Worm (Caenorhabditis elegans): ENCODE results near the gene nhr-171.

The nhr-171 gene

ce11 chrV:7547479-7547878 lies 35.9 kb downstream of the nhr-171 start, which contains the start of gene ftn-1:
TSS of gene ftn-1 (minus strand) at chrV:7547579.
- no peak for TF ChIP-seq ZK546.5 (tag; optimal IDR thresholded peaks at IDR 0.05)
- TF ChIP-seq nhr-237 (tag; optimal IDR thresholded peaks at IDR 0.05): no peak
- TF ChIP-seq egl-27 (tag; optimal IDR thresholded peaks at IDR 0.05): no peak
- TF ChIP-seq R02D3.7 (tag; optimal IDR thresholded peaks at IDR 0.05): no peak
- TF ChIP-seq F13H6.1 (tag; optimal IDR thresholded peaks at IDR 0.05): no peak

ce11 chrV:7548017-7548416 lies 36.5 kb downstream of the nhr-171 start:
- TF ChIP-seq sma-9 (GFP tag; optimal IDR thresholded peaks at IDR 0.05) (peak; percentile 52), sma-9 (tag; optimal IDR thresholded peaks at IDR 0.05) (no peak), nhr-23 (tag; optimal IDR thresholded peaks at IDR 0.05) (no peak)

- TF ChIP-seq ztf-11 (tag; optimal IDR thresholded peaks at IDR 0.05): no peak
- TF ChIP-seq nhr-6 (tag; optimal IDR thresholded peaks at IDR 0.05): no peak
- no peak for TF ChIP-seq unc-55 (GFP tag; optimal IDR thresholded peaks at IDR 0.05)
- TF ChIP-seq R02D3.7 (tag; optimal IDR thresholded peaks at IDR 0.05): no peak
- TF ChIP-seq peb-1 (tag; optimal IDR thresholded peaks at IDR 0.05): no peak
- no peak for TF ChIP-seq mdl-1 (tag; optimal IDR thresholded peaks at IDR 0.05)
- no peak for TF ChIP-seq sem-4 (tag; optimal IDR thresholded peaks at IDR 0.05)
- TF ChIP-seq nhr-237 (tag; optimal IDR thresholded peaks at IDR 0.05): no peak
Measured at ce11 chrV:7551821-7552220, 40.3 kb downstream of the nhr-171 start, which contains the start of gene F19F10.3. TSS of gene F19F10.3 (plus strand) at chrV:7552121.

- TF ChIP-seq ceh-82 (tag; optimal IDR thresholded peaks at IDR 0.05): no peak
- TF ChIP-seq F13H6.1 (tag; optimal IDR thresholded peaks at IDR 0.05): no peak
- no peak for TF ChIP-seq mab-5 (tag; optimal IDR thresholded peaks at IDR 0.05)
- TF ChIP-seq ztf-1 (GFP tag; conservative IDR thresholded peaks at IDR 0.05): no peak
- no peak for TF ChIP-seq elt-3 (tag; optimal IDR thresholded peaks at IDR 0.05)
- TF ChIP-seq sma-9 (GFP tag; optimal IDR thresholded peaks at IDR 0.05): no peak
- no peak for TF ChIP-seq sma-9 (tag; optimal IDR thresholded peaks at IDR 0.05)
- no peak for TF ChIP-seq crh-2 (tag; optimal IDR thresholded peaks at IDR 0.05)
- TF ChIP-seq lin-13 (GFP tag; optimal IDR thresholded peaks at IDR 0.05): no peak
- TF ChIP-seq nhr-6 (tag; optimal IDR thresholded peaks at IDR 0.05): no peak
- TF ChIP-seq snpc-4 (tag; optimal IDR thresholded peaks at IDR 0.05): no peak
- no peak for TF ChIP-seq nhr-23 (tag; optimal IDR thresholded peaks at IDR 0.05)
- no peak for TF ChIP-seq elt-1 (tag; optimal IDR thresholded peaks at IDR 0.05)
- TF ChIP-seq unc-62 (GFP tag; optimal IDR thresholded peaks at IDR 0.05): no peak
- no peak for TF ChIP-seq ceh-16 (tag; optimal IDR thresholded peaks at IDR 0.05)
- no peak for TF ChIP-seq Y55F3AM.14 (GFP tag; optimal IDR thresholded peaks at IDR 0.05)
Measured at ce11 chrV:7553873-7554362, 42.4 kb downstream of the nhr-171 start, which contains the start of gene ttr-10. TSS of gene ttr-10 (minus strand) at chrV:7553923.

- TF ChIP-seq peb-1 (tag; optimal IDR thresholded peaks at IDR 0.05) (no peak), fos-1 (tag; optimal IDR thresholded peaks at IDR 0.05) (no peak), alr-1 (tag; optimal IDR thresholded peaks at IDR 0.05) (no peak), nhr-23 (tag; optimal IDR thresholded peaks at IDR 0.05) (no peak), aly-2 (tag; optimal IDR thresholded peaks at IDR 0.05) (no peak), ceh-82 (tag; optimal IDR thresholded peaks at IDR 0.05) (no peak), ztf-11 (tag; optimal IDR thresholded peaks at IDR 0.05) (no peak), nhr-129 (tag; optimal IDR thresholded peaks at IDR 0.05) (no peak), lin-39 (tag; optimal IDR thresholded peaks at IDR 0.05) (no peak), sma-3 (GFP tag; optimal IDR thresholded peaks at IDR 0.05) (no peak), nhr-237 (tag; optimal IDR thresholded peaks at IDR 0.05) (no peak), unc-62 (GFP tag; optimal IDR thresholded peaks at IDR 0.05) (no peak), unc-39 (tag; optimal IDR thresholded peaks at IDR 0.05) (no peak), dmd-4 (tag; optimal IDR thresholded peaks at IDR 0.05) (no peak), nhr-10 (tag; optimal IDR thresholded peaks at IDR 0.05) (no peak), snpc-4 (tag; optimal IDR thresholded peaks at IDR 0.05) (no peak), R02D3.7 (tag; optimal IDR thresholded peaks at IDR 0.05) (no peak)
Measured at ce11 chrV:7555875-7556274, 44.3 kb downstream of the nhr-171 start.

- TF ChIP-seq skn-1 (tag; optimal IDR thresholded peaks at IDR 0.05) (no peak), zag-1 (tag; optimal IDR thresholded peaks at IDR 0.05) (no peak), lin-39 (tag; optimal IDR thresholded peaks at IDR 0.05) (no peak), mdl-1 (tag; optimal IDR thresholded peaks at IDR 0.05) (no peak), elt-3 (tag; optimal IDR thresholded peaks at IDR 0.05) (no peak)
Measured at ce11 chrV:7558693-7559092, 47.1 kb downstream of the nhr-171 start, which contains the start of gene ets-7. TSS of gene ets-7 (minus strand) at chrV:7558793.
